Worm (Caenorhabditis elegans) whole organism, late embryonic: ENCODE data around the gene C29F3.3.
A peak's percentile ranks its signal among the peaks of the same experiment; 100 is the strongest.

Source experiments
- C38D4.7 ChIP-seq: fragments of 200-800 bp; sonication (Bioruptor generic); optimal IDR thresholded peaks from 2 replicates; lab custom pipeline; 2018; ENCODE audit warnings: mild to moderate bottlenecking, missing genetic modification characterization, moderate library complexity, missing compliant biosample characterization
- F13H6.1 ChIP-seq: sonication (generic microtip); optimal IDR thresholded peaks from 2 replicates; lab custom pipeline; 2016; ENCODE audit warnings: missing genetic modification characterization, missing compliant biosample characterization
- K02D7.2 ChIP-seq: sonication (generic microtip); optimal IDR thresholded peaks from 2 replicates; lab custom pipeline; 2017; ENCODE audit warnings: mild to moderate bottlenecking, missing genetic modification characterization, missing compliant biosample characterization
- T23F11.4 ChIP-seq: fragments of 200-800 bp; sonication (Bioruptor generic); optimal IDR thresholded peaks from 2 replicates; lab custom pipeline; 2018; ENCODE audit warnings: mild to moderate bottlenecking, missing genetic modification characterization, missing compliant biosample characterization
- Y22D7AL.16 ChIP-seq: sonication (generic microtip); optimal IDR thresholded peaks from 2 replicates; lab custom pipeline; 2016; ENCODE audit warnings: missing genetic modification characterization, missing compliant biosample characterization
- ahr-1 ChIP-seq: sonication (generic microtip); optimal IDR thresholded peaks from 2 replicates; lab custom pipeline; 2016; ENCODE audit warnings: missing genetic modification characterization, missing compliant biosample characterization
- ama-1 ChIP-seq: fragments of 150-350 bp; optimal IDR thresholded peaks from 2 replicates; lab custom pipeline; 2014
- ceh-18 ChIP-seq: sonication (generic microtip); optimal IDR thresholded peaks from 2 replicates; lab custom pipeline; 2016; ENCODE audit warnings: missing genetic modification characterization, missing compliant biosample characterization
- ceh-30 ChIP-seq: fragments of 150-350 bp; optimal IDR thresholded peaks from 2 replicates; lab custom pipeline; 2014; ENCODE audit warnings: missing biosample characterization, missing genetic modification characterization
- ceh-31 ChIP-seq: sonication (generic microtip); optimal IDR thresholded peaks from 2 replicates; lab custom pipeline; 2016; ENCODE audit warnings: missing genetic modification characterization, missing compliant biosample characterization
- ceh-45 ChIP-seq: fragments of 200-800 bp; sonication (Bioruptor generic); IDR thresholded peaks from 2 replicates; pipeline ENCODE4 v1.3.6; 2022; ENCODE audit warnings: missing genetic modification reagents, missing genetic modification characterization, missing compliant biosample characterization
- ceh-48 ChIP-seq: sonication (generic microtip); optimal IDR thresholded peaks from 2 replicates; lab custom pipeline; 2016; ENCODE audit warnings: missing genetic modification characterization, inconsistent platforms, missing compliant biosample characterization
- che-1 ChIP-seq: sonication (generic microtip); optimal IDR thresholded peaks from 2 replicates; lab custom pipeline; 2016; ENCODE audit warnings: mild to moderate bottlenecking, missing genetic modification characterization, missing compliant biosample characterization
- dve-1 ChIP-seq: sonication (generic microtip); optimal IDR thresholded peaks from 2 replicates; lab custom pipeline; 2017; ENCODE audit warnings: antibody characterized with exemption, mild to moderate bottlenecking, missing genetic modification characterization, missing compliant biosample characterization
- elt-2 ChIP-seq: sonication (generic microtip); optimal IDR thresholded peaks from 2 replicates; lab custom pipeline; 2016; ENCODE audit warnings: missing genetic modification reagents, missing genetic modification characterization, missing compliant biosample characterization
- elt-4 ChIP-seq: sonication (generic microtip); optimal IDR thresholded peaks from 2 replicates; lab custom pipeline; 2016; ENCODE audit warnings: missing genetic modification characterization, missing compliant biosample characterization
- eyg-1 ChIP-seq: sonication (generic microtip); optimal IDR thresholded peaks from 2 replicates; lab custom pipeline; 2016; ENCODE audit warnings: missing genotype, missing genetic modification characterization, missing compliant biosample characterization
- fax-1 ChIP-seq: sonication (generic microtip); optimal IDR thresholded peaks from 2 replicates; lab custom pipeline; 2016; ENCODE audit warnings: missing genotype, missing genetic modification characterization, missing compliant biosample characterization
- fkh-6 ChIP-seq: sonication (generic microtip); optimal IDR thresholded peaks from 2 replicates; lab custom pipeline; 2016; ENCODE audit warnings: missing genetic modification characterization, missing compliant biosample characterization
- gmeb-2 ChIP-seq: sonication (generic microtip); optimal IDR thresholded peaks from 2 replicates; lab custom pipeline; 2016; ENCODE audit warnings: missing genetic modification characterization, inconsistent platforms, missing compliant biosample characterization
- hlh-8 ChIP-seq: sonication (generic microtip); optimal IDR thresholded peaks from 2 replicates; lab custom pipeline; 2016; ENCODE audit warnings: missing genotype, missing genetic modification characterization, missing compliant biosample characterization
- lim-6 ChIP-seq: sonication (generic microtip); optimal IDR thresholded peaks from 2 replicates; lab custom pipeline; 2016; ENCODE audit warnings: missing genetic modification characterization, missing compliant biosample characterization
- lin-11 ChIP-seq: fragments of 200-800 bp; sonication (Bioruptor generic); optimal IDR thresholded peaks from 2 replicates; lab custom pipeline; 2018; ENCODE audit warnings: mild to moderate bottlenecking, missing genetic modification characterization, missing compliant biosample characterization
- madf-2 ChIP-seq: sonication (generic microtip); optimal IDR thresholded peaks from 2 replicates; lab custom pipeline; 2017; ENCODE audit warnings: missing genetic modification characterization, missing compliant biosample characterization
- pha-2 ChIP-seq: sonication (generic microtip); optimal IDR thresholded peaks from 2 replicates; lab custom pipeline; 2017; ENCODE audit warnings: mild to moderate bottlenecking, missing genetic modification characterization, missing compliant biosample characterization
- rnt-1 ChIP-seq: sonication (generic microtip); optimal IDR thresholded peaks from 2 replicates; lab custom pipeline; 2016; ENCODE audit warnings: missing genetic modification characterization, missing compliant biosample characterization
- sdc-2 ChIP-seq: sonication (generic microtip); optimal IDR thresholded peaks from 2 replicates; lab custom pipeline; 2016; ENCODE audit warnings: missing genotype, missing genetic modification characterization, missing compliant biosample characterization
- sox-2 ChIP-seq: fragments of 200-800 bp; sonication (Bioruptor generic); IDR thresholded peaks from 2 replicates; pipeline ENCODE4 v1.3.6; 2022; ENCODE audit warnings: missing genetic modification reagents, missing genetic modification characterization, missing compliant biosample characterization
- ttx-3 ChIP-seq: sonication (generic microtip); optimal IDR thresholded peaks from 2 replicates; lab custom pipeline; 2016; ENCODE audit warnings: missing genetic modification reagents, missing genetic modification characterization, missing compliant biosample characterization
- unc-3 ChIP-seq, 2 experiments: fragments of 200-800 bp in 1 of 2; sonication (Bioruptor generic) in 1 of 2; sonication (generic microtip) in 1 of 2; conservative IDR thresholded peaks in 1 of 2; optimal IDR thresholded peaks in 1 of 2; 2 replicates each; pipeline versions ENCODE4 v1.3.6 to Lab custom; 2016 to 2022; ENCODE audit warnings: missing compliant biosample characterization in 2 of 2, missing genetic modification characterization in 2 of 2, missing genetic modification reagents in 1 of 2
- zip-5 ChIP-seq: sonication (generic microtip); optimal IDR thresholded peaks from 2 replicates; lab custom pipeline; 2016; ENCODE audit warnings: missing genetic modification characterization, missing compliant biosample characterization
- ztf-16 ChIP-seq: sonication (generic microtip); optimal IDR thresholded peaks from 2 replicates; lab custom pipeline; 2017; ENCODE audit warnings: missing genetic modification characterization, missing compliant biosample characterization

Gene C29F3.3

DNA sequence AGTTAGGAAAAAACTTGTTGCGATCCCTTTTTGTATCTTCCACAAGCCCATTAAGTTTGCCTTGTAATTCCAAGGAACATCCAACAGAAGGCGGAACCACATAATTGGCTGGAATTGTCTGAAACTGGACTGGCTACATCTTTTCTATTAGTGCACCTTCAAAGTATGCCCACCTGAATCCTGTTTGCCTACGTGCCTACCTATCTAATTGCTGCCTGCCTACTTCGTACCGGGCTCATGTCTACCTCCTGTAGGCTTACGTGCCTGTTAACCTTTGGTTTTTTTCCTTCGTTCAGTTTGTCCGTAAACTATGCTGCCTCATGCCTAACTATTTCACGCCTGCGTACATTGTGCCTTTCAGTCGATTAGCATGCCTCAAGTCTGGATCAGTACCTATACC is 9.8 kb downstream of the C29F3.3 start, which contains the start of gene wrt-7:
TSS of gene wrt-7 (minus strand) at position 101 of the 400 bp plus-strand sequence.
- TF ChIP-seq lim-6 (no peak), ceh-18 (tag; lab: Kevin White, UChicago) (no peak), ceh-30 (no peak), fax-1 (no peak), elt-2 (tag; lab: Kevin White, UChicago) (no peak), elt-4 (tag; lab: Kevin White, UChicago) (no peak), ceh-48 (tag; lab: Kevin White, UChicago) (no peak), hlh-8 (no peak), K02D7.2 (tag; lab: Kevin White, UChicago) (no peak), eyg-1 (no peak), zip-5 (tag; lab: Kevin White, UChicago) (no peak), pha-2 (tag; lab: Kevin White, UChicago) (no peak), sdc-2 (no peak)

DNA sequence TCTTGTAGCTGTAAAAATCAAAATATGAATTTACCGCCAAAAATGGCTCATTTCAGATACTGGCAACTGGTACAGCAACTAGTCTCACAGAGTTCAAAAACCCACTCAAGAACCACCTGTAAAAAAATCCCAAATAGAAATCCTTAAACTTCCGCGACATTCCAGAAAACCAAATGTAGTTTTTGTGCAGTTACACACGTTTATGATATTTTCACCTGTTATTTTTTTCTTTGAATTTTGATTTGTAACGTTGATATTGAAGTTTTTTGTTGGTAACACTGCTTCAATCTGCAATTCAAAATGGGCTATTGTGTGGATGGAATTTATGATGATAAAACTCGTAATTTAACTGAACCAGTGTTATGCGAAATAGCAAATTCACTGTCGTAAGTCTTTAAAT is 14.3 kb downstream of the C29F3.3 start, which contains the start of gene srw-113:
TSS of gene srw-113 (plus strand) at position 301 of the 400 bp plus-strand sequence.
- TF ChIP-seq sdc-2 (no peak), gmeb-2 (tag; lab: Kevin White, UChicago) (no peak)

DNA sequence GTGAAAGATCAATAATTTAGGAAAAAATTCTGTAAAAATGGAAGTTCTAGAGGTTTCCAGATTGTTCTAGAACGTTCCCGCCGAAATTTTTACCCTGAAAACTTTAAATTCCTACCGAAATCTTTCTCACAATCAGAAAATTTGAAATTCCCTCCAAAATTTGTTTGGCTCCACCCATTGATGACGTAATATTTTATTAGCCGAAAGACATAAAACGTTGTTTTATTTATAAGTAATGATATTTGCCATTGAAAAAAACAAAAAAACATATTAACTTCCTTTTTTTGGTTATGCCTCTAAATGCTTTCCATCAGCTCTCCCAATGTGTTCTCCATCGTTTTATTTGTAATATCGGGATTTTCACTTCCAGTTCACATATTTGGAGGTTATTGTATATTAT is 16.9 kb downstream of the C29F3.3 start, which contains the start of gene srh-295:
TSS of gene srh-295 (plus strand) at position 301 of the 400 bp plus-strand sequence.
- TF ChIP-seq ttx-3 (tag; lab: Kevin White, UChicago) (no peak), dve-1 (no peak), ceh-48 (tag; lab: Kevin White, UChicago) (no peak), ceh-18 (tag; lab: Kevin White, UChicago) (no peak), sox-2 (GFP tag; lab: Robert Waterston, UW) (no peak), madf-2 (no peak), ztf-16 (tag; lab: Kevin White, UChicago) (no peak), Y22D7AL.16 (tag; lab: Kevin White, UChicago) (no peak), rnt-1 (tag; lab: Kevin White, UChicago) (no peak), ama-1 (lab: Kevin White, UChicago) (no peak)
- TF ChIP-seq, all 69 proteins: peak for 0

DNA sequence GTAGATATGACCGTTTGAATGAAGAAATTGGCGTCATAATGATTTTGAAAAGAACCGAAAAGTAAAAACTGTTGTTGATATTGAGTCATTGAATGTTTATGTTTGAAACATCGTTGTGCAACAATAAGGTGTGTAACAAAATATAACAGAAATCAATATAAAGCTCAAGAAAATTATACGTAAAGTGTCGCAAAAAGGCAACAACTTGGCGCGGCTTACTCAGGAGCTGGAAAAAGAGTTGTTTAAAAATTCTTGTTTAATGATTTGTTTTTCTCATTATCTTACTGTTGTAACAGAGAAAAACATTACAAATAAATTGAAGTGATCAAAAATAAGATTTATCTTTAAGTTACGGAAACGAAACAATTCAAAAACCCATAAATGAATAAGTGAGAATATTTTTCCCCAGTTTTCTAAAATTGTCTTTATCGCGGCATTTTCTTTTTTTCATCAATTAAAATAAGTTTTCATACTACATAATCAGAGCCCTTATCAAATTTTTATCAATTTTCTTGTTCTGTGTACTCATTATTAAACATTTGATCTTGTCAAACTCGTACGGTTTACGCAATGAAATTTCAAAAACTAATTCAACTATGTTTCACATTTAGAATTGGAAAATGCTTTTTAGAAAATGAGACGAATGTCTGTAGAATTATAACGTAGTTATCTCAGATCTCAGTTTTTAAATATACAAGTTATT is 19.3 kb downstream of the C29F3.3 start, which contains the start of gene ZK1037.6:
TSS of gene ZK1037.6 (minus strand) at position 51 of the 703 bp plus-strand sequence.
- TF ChIP-seq ceh-18 (tag; lab: Kevin White, UChicago) (no peak), C38D4.7 (GFP tag; lab: Kevin White, UChicago) (no peak), ceh-45 (GFP tag; lab: Robert Waterston, UW) (no peak), T23F11.4 (GFP tag; lab: Kevin White, UChicago) (no peak), fkh-6 (tag; lab: Kevin White, UChicago) (no peak), che-1 (tag; lab: Kevin White, UChicago) (no peak), F13H6.1 (no peak), elt-2 (tag; lab: Kevin White, UChicago) (no peak), ceh-31 (tag; lab: Kevin White, UChicago) (no peak), elt-4 (tag; lab: Kevin White, UChicago) (no peak), pha-2 (tag; lab: Kevin White, UChicago) (no peak), unc-3 (GFP tag; conservative IDR thresholded peaks at IDR 0.05; lab: Robert Waterston, UW) (no peak), unc-3 (tag; optimal IDR thresholded peaks at IDR 0.05; lab: Kevin White, UChicago) (no peak)

DNA sequence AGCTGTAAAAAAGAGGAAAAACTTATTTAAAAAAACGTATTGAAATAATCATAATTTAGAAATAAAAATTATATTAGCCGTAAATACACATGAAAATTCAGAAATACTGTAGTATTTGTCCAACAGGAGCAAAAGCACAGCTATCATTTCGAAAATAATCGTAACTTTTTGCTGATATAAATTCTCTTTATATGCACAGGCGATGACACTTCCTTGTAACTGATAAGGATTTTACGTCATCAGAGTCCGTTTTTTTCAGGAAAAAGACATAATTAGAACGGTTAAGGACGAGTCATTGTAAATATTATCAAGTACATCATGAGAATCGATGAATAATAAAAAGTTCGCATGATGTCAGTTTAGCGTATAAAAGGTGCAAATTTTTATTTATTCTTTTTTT is 23.8 kb downstream of the C29F3.3 start:
- TF ChIP-seq ahr-1, result no peak
- TF ChIP-seq lin-11 (tag; lab: Kevin White, UChicago), result no peak
- peak; percentile 85 for TF ChIP-seq elt-2 (tag; lab: Kevin White, UChicago)
